Fruit fly (Drosophila melanogaster): ENCODE data around the gene Tcs6.

DNA sequence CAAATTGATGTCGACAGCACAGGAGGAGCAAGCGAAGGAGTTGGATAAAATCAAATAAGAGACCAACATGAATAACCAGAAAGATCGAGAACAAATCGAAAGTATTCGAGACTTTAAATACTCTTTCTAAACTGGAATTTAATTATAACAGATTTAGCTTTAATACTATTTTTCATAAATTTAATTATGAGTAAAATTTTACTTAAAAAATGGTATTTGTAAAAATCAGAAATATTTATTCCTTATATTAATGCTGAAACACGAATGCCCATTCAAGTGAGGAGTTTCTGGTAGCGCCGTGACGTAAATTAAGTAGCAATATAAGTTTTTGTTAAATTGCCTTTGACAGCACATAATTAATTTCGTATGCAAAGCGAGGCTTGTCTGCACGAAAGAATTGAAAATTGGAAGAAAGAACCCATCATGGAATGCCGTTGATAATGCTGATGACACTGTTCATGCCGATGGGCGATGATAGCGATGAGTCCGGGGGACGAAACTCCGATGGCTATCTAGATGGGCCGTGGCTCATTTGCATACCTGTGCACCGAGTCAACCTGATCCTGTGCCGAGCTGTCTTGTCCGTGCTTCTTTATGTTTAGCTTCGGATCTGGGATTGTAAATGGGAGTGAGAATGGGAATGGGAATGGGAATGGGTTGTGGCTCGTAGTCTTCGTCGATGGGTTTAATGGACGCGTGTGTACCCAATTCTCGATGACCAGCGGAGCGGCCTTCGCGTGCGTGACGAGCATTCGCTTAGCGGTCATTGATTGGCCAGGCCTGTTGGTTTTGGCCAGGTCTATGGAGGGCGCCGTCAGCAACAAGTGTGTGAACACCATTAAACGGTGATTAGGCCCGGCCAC is 45.0 kb downstream of the Tcs6 start:
- TF ChIP-seq Clk (GFP tag; optimal IDR thresholded peaks at IDR 0.05), result no peak
- no peak for TF ChIP-seq Hr96 (GFP tag; optimal IDR thresholded peaks at IDR 0.05)
- no peak for TF ChIP-seq pad (GFP tag; optimal IDR thresholded peaks at IDR 0.05)
- no peak for TF ChIP-seq CG7045 (GFP tag; optimal IDR thresholded peaks at IDR 0.05)
- TF ChIP-seq tj (GFP tag; optimal IDR thresholded peaks at IDR 0.05), result peak; percentile 42
